Worm (Caenorhabditis elegans) whole organism, L4/young adult: ENCODE measurements around the gene srh-8.

Experiments used
- W03F9.2 ChIP-seq: fragments of 150-350 bp; optimal IDR thresholded peaks from 2 replicates; lab custom pipeline; 2014; ENCODE audit warnings: missing biosample characterization, missing genetic modification characterization
- dao-5 ChIP-seq: sonication (generic microtip); optimal IDR thresholded peaks from 2 replicates; lab custom pipeline; 2016; ENCODE audit warnings: missing genotype, missing genetic modification characterization, moderate library complexity, missing compliant biosample characterization
- him-1 ChIP-seq: sonication (generic microtip); optimal IDR thresholded peaks from 2 replicates; lab custom pipeline; 2016; ENCODE audit warnings: missing genotype, missing genetic modification reagents, missing genetic modification characterization, missing compliant biosample characterization

srh-8 gene

ce11 chrV:3981680-3982079, 23.6 kb upstream of the srh-8 start, which contains the start of gene nlp-30:
nlp-30 (plus strand) TSS chrV:3981980.
- TF ChIP-seq W03F9.2 (tag; lab: Kevin White, UChicago) (no peak), him-1 (tag; lab: Kevin White, UChicago) (no peak), dao-5 (tag; lab: Kevin White, UChicago) (no peak)

DNA sequence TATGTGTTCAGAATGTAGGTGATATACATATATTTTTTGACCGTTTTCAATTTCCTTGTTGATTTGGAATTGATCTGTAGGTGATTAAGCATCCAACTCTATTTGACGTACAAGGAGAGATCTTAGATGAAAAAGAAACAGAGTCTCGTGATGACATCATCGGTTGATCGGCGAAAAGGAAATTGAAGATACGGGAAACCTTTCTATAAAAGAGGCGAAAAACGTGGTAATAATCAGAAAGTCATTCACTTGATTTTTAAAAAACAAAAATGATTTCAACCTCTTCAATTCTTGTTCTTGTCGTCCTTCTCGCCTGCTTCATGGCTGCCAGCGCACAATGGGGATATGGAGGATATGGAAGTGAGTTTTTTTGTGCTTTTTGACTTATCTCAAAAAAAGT, 21.1 kb upstream of the srh-8 start, which contains the start of gene nlp-29:
TSS of gene nlp-29 (plus strand) at position 248 of the 400 bp plus-strand sequence.
- no peak for TF ChIP-seq dao-5 (tag; lab: Kevin White, UChicago)
- TF ChIP-seq him-1 (tag; lab: Kevin White, UChicago), result no peak
- TF ChIP-seq W03F9.2 (tag; lab: Kevin White, UChicago), result no peak

DNA sequence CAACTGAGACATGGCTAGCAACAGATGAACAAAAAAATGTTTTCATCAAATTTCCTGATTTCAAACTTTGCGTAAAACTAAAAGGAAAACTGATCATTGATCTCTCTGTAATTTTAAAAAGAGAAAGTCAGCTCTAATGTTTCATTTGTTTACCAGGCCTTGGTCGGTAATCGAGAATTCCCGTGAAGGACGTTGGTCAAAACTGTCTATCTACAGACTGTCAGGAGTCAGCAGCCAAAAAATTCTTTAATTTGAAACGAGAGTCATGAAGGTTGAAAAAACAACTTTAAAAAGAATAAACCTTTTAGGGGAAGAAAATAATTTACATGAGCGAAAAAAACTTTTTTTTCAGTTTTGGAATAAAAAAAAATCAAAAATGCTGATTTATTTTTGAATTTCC, 20.2 kb upstream of the srh-8 start:
- TF ChIP-seq W03F9.2 (tag; lab: Kevin White, UChicago) (no peak), dao-5 (tag; lab: Kevin White, UChicago) (no peak), him-1 (tag; lab: Kevin White, UChicago) (no peak)

DNA sequence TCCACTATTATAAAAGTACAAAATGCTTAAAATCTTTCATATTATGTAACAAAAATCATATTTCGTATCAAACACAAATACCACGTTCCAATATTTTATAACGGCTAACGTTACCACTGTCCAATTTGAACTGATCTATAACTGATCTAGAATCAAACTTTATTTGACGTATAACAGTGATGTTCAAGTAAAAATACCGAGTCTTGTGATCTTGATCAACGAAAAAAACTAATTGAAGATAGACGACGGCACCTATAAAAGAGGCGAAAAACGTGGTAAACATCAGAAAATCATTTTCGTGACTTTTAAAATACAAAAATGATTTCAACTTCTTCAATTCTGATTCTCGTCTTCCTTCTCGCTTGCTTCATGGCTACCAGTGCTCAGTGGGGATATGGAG, 17.7 kb upstream of the srh-8 start, which contains the start of gene nlp-28:
TSS of gene nlp-28 (plus strand) at position 285 of the 400 bp plus-strand sequence.
- no peak for TF ChIP-seq W03F9.2 (tag; lab: Kevin White, UChicago)
- no peak for TF ChIP-seq him-1 (tag; lab: Kevin White, UChicago)
- TF ChIP-seq dao-5 (tag; lab: Kevin White, UChicago), result no peak

DNA sequence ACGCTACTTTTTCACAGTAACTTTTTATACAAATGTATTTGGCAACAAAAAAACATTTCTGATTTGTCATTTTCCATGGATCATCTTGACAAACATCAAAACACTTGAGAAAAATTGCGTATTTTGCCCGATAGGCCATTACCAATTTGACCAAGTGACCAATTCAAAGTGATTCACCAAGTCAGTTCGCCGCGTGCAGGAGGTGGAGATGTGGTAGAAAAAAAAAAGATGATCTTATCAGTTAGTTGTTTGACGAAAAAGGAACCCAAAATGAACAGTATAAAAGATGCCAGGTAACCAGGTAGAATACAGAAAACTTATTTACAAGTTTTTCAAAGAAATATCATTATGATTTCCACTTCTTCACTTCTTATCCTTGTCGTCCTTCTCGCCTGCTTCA, 16.2 kb upstream of the srh-8 start, which contains the start of gene nlp-27:
TSS of gene nlp-27 (plus strand) at position 309 of the 400 bp plus-strand sequence.
- TF ChIP-seq W03F9.2 (tag; lab: Kevin White, UChicago) (no peak), him-1 (tag; lab: Kevin White, UChicago) (no peak), dao-5 (tag; lab: Kevin White, UChicago) (no peak)

ce11 chrV:3992334-3992733, 13.0 kb upstream of the srh-8 start:
- TF ChIP-seq dao-5 (tag; lab: Kevin White, UChicago) (no peak), him-1 (tag; lab: Kevin White, UChicago) (no peak), W03F9.2 (tag; lab: Kevin White, UChicago) (no peak)

- TF ChIP-seq W03F9.2 (tag; lab: Kevin White, UChicago) (no peak), dao-5 (tag; lab: Kevin White, UChicago) (no peak), him-1 (tag; lab: Kevin White, UChicago) (no peak)
Observed at ce11 chrV:3994048-3994447, 11.3 kb upstream of the srh-8 start, which contains the start of gene K09D9.9. K09D9.9 (minus strand) TSS chrV:3994148.

DNA sequence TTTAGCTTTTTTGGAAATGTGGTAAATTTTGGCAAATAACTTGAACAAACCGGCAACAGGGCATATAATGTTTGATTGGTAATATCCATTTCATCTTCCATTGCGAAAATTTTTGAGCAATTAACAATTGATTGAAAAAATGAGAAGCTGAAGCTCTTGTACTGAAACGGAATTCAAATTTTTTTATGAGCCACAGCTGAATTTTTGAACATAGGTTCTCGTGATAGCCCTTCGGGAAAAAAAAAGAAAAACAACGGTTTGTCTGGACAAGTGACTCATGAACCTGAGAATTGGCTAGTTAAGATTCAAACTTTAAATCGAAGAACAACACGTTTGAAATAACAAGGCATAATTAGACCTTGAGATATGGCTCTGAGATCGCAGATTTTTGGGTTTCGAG, 9.5 kb upstream of the srh-8 start, which contains the start of gene srx-62:
TSS of gene srx-62 (minus strand) at position 101 of the 400 bp plus-strand sequence.
- TF ChIP-seq dao-5 (tag; lab: Kevin White, UChicago) (no peak), W03F9.2 (tag; lab: Kevin White, UChicago) (no peak), him-1 (tag; lab: Kevin White, UChicago) (no peak)

ce11 chrV:4004577-4004976, 742 bp upstream of the srh-8 start:
- no peak for TF ChIP-seq W03F9.2 (tag; lab: Kevin White, UChicago)
- TF ChIP-seq him-1 (tag; lab: Kevin White, UChicago), result no peak
- TF ChIP-seq dao-5 (tag; lab: Kevin White, UChicago), result no peak

DNA sequence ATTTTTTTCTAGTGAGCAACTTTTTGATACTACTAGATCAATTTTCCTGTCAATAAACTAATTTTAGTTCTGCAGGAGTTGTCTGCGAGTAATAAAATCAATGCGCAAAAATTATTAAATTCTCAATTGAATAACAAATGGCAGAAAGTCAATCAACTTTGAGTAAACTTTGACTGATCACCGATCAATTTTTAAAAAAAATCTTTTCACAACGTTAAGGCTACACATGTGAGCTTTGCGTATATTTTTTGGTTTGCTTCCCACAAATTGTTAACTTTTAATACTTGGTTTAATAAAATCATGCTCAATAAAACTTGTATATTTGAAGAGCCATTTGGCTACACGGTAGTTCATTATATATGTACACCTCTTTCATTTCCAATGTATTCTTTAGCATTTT, 2.6 kb downstream of the srh-8 start, which contains the start of gene srh-7:
TSS of gene srh-7 (plus strand) at position 301 of the 400 bp plus-strand sequence.
- TF ChIP-seq W03F9.2 (tag; lab: Kevin White, UChicago) (no peak), dao-5 (tag; lab: Kevin White, UChicago) (no peak), him-1 (tag; lab: Kevin White, UChicago) (no peak)

ce11 chrV:4010170-4010569, 4.9 kb downstream of the srh-8 start, which contains the start of gene srh-4:
srh-4 (plus strand) TSS chrV:4010470.
- TF ChIP-seq W03F9.2 (tag; lab: Kevin White, UChicago) (no peak), dao-5 (tag; lab: Kevin White, UChicago) (no peak)

ce11 chrV:4016780-4017179, 11.5 kb downstream of the srh-8 start, which contains the start of gene srw-89:
srw-89 (plus strand) TSS chrV:4017080.
- TF ChIP-seq dao-5 (tag; lab: Kevin White, UChicago) (no peak), him-1 (tag; lab: Kevin White, UChicago) (no peak), W03F9.2 (tag; lab: Kevin White, UChicago) (no peak)

DNA sequence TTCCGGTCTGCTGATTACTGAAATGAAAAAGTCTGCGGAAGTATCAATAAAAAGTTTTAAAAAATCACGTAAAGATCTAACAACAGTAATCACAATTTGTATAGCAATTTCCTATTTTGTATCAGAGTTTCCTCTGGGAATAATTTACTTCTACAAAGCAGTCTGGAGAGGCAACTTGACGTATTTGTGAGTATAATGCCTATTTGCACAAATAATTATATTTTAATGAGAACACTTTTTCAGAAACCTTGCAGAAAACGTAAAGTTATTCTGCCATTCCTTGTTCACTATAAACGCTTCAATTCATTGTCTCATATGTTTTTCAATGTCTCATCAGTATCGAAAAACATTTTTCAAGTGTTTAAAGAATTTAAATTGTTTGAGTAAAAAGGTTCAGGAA, 13.3 kb downstream of the srh-8 start:
- TF ChIP-seq dao-5 (tag; lab: Kevin White, UChicago), result no peak
- no peak for TF ChIP-seq him-1 (tag; lab: Kevin White, UChicago)
- TF ChIP-seq W03F9.2 (tag; lab: Kevin White, UChicago), result no peak

- TF ChIP-seq W03F9.2 (tag; lab: Kevin White, UChicago), result no peak
- TF ChIP-seq him-1 (tag; lab: Kevin White, UChicago), result no peak
- no peak for TF ChIP-seq dao-5 (tag; lab: Kevin White, UChicago)
Observed at ce11 chrV:4019188-4019587, 13.9 kb downstream of the srh-8 start, which contains the start of gene K09D9.3. K09D9.3 (plus strand) TSS chrV:4019488.
